Fruit fly (Drosophila melanogaster): ENCODE data around the gene Atu.

- TF ChIP-seq CTCF (optimal IDR thresholded peaks at IDR 0.05): no peak
- TF ChIP-seq CG8478 (optimal IDR thresholded peaks at IDR 0.05): no peak
Observed at dm6 chr3R:5573883-5574282, 39.3 kb upstream of the Atu start.

All from S2 (cell line).